Worm (Caenorhabditis elegans) whole organism, L4 larva: Measurements from ENCODE around the gene Y32H12A.6.

Experiments used
- dpl-1 ChIP-seq: fragments of 150-350 bp; optimal IDR thresholded peaks from 2 replicates; lab custom pipeline; 2014; ENCODE audit warnings: missing biosample characterization, missing genetic modification reagents, missing genetic modification characterization
- ztf-11 ChIP-seq: fragments of 150-350 bp; optimal IDR thresholded peaks from 2 replicates; lab custom pipeline; 2014; ENCODE audit warnings: missing biosample characterization, missing genetic modification characterization

- TF ChIP-seq ztf-11 (tag; lab: Kevin White, UChicago), result no peak
- TF ChIP-seq dpl-1 (GFP tag; lab: Kevin White, UChicago), result no peak
Observed at ce11 chrIII:5367995-5368899, 13.7 kb downstream of the Y32H12A.6 start, which contains the start of gene dhs-9.
